Worm (Caenorhabditis elegans) whole organism, L1 larva: Measurements from ENCODE around the gene ZK355.2.

ENCODE experiments used
- F16B12.6 ChIP-seq: fragments of 150-350 bp; optimal IDR thresholded peaks from 2 replicates; lab custom pipeline; 2014; ENCODE audit warnings: missing biosample characterization, missing genetic modification characterization
- aha-1 ChIP-seq: fragments of 150-350 bp; optimal IDR thresholded peaks from 2 replicates; lab custom pipeline; 2014; ENCODE audit warnings: missing biosample characterization, missing genetic modification characterization
- alr-1 ChIP-seq: fragments of 200-800 bp; sonication (Bioruptor generic); optimal IDR thresholded peaks from 2 replicates; lab custom pipeline; 2018; ENCODE audit warnings: borderline replicate concordance, mild to moderate bottlenecking, missing genetic modification characterization, missing compliant biosample characterization
- aly-2 ChIP-seq: fragments of 150-350 bp; optimal IDR thresholded peaks from 2 replicates; lab custom pipeline; 2014; ENCODE audit warnings: missing biosample characterization, missing genetic modification characterization
- blmp-1 ChIP-seq: fragments of 150-350 bp; optimal IDR thresholded peaks from 2 replicates; lab custom pipeline; 2014; ENCODE audit warnings: missing biosample characterization, missing genetic modification characterization
- ceh-63 ChIP-seq: fragments of 200-800 bp; sonication (Bioruptor generic); optimal IDR thresholded peaks from 2 replicates; lab custom pipeline; 2018; ENCODE audit warnings: mild to moderate bottlenecking, missing genetic modification characterization, missing compliant biosample characterization
- ceh-90 ChIP-seq: sonication (generic microtip); optimal IDR thresholded peaks from 2 replicates; lab custom pipeline; 2016; ENCODE audit warnings: missing genetic modification characterization, missing compliant biosample characterization
- ces-1 ChIP-seq: fragments of 150-350 bp; optimal IDR thresholded peaks from 2 replicates; lab custom pipeline; 2014; ENCODE audit warnings: missing biosample characterization, missing genetic modification reagents, missing genetic modification characterization
- dsc-1 ChIP-seq: sonication (generic microtip); optimal IDR thresholded peaks from 2 replicates; lab custom pipeline; 2016; ENCODE audit warnings: mild to moderate bottlenecking, missing genetic modification characterization, missing compliant biosample characterization
- efl-1 ChIP-seq, 4 experiments: fragments of 150-350 bp; optimal IDR thresholded peaks in 3 of 4; peaks in 1 of 4; 1 replicate in 1 of 4; 2 replicates in 3 of 4; lab custom pipeline; 2014; ENCODE audit warnings: missing biosample characterization in 2 of 4, missing genetic modification characterization in 2 of 4, missing genetic modification reagents in 2 of 4
- efl-3 ChIP-seq: fragments of 200-800 bp; sonication (Bioruptor generic); optimal IDR thresholded peaks from 2 replicates; lab custom pipeline; 2018; ENCODE audit warnings: mild to moderate bottlenecking, missing genetic modification characterization, missing compliant biosample characterization
- egl-13 ChIP-seq: sonication (generic microtip); optimal IDR thresholded peaks from 2 replicates; lab custom pipeline; 2016; ENCODE audit warnings: missing genotype, missing genetic modification reagents, missing genetic modification characterization, missing compliant biosample characterization
- irx-1 ChIP-seq: sonication (generic microtip); optimal IDR thresholded peaks from 2 replicates; lab custom pipeline; 2016; ENCODE audit warnings: missing genetic modification characterization, missing compliant biosample characterization
- isw-1 ChIP-seq: fragments of 200-800 bp; sonication (Bioruptor generic); IDR thresholded peaks from 2 replicates; pipeline ENCODE4 v1.3.6; 2022; ENCODE audit warnings: missing genetic modification characterization, missing compliant biosample characterization
- lin-13 ChIP-seq: fragments of 150-350 bp; optimal IDR thresholded peaks from 2 replicates; lab custom pipeline; 2014; ENCODE audit warnings: missing biosample characterization, missing genetic modification reagents, missing genetic modification characterization
- lin-14 ChIP-seq: fragments of 200-800 bp; sonication (Bioruptor generic); optimal IDR thresholded peaks from 2 replicates; lab custom pipeline; 2018; ENCODE audit warnings: mild to moderate bottlenecking, missing genetic modification characterization, moderate library complexity, missing compliant biosample characterization
- lin-35 ChIP-seq, 2 experiments: fragments of 150-350 bp; optimal IDR thresholded peaks; 2 replicates each; lab custom pipeline; 2014; ENCODE audit warnings: missing biosample characterization in 2 of 2, missing genetic modification characterization in 2 of 2, missing genetic modification reagents in 2 of 2
- lin-39 ChIP-seq: fragments of 150-350 bp; optimal IDR thresholded peaks from 2 replicates; lab custom pipeline; 2014; ENCODE audit warnings: missing biosample characterization, missing genetic modification reagents, missing genetic modification characterization
- mab-9 ChIP-seq: fragments of 200-800 bp; sonication (Bioruptor generic); IDR thresholded peaks from 2 replicates; pipeline ENCODE4 v1.3.6; 2022; ENCODE audit warnings: missing genetic modification reagents, missing genetic modification characterization, missing compliant biosample characterization
- mdl-1 ChIP-seq, 2 experiments: fragments of 150-350 bp; optimal IDR thresholded peaks; 2 replicates each; lab custom pipeline; 2014 to 2017; ENCODE audit warnings: missing biosample characterization in 2 of 2, missing genetic modification characterization in 2 of 2, inconsistent platforms in 1 of 2
- nhr-12 ChIP-seq: sonication (generic microtip); optimal IDR thresholded peaks from 2 replicates; lab custom pipeline; 2017; ENCODE audit warnings: missing biosample characterization, missing genetic modification characterization
- nhr-237 ChIP-seq: fragments of 150-350 bp; optimal IDR thresholded peaks from 2 replicates; lab custom pipeline; 2014; ENCODE audit warnings: missing biosample characterization, missing genetic modification characterization
- nhr-28 ChIP-seq: fragments of 150-350 bp; optimal IDR thresholded peaks from 2 replicates; lab custom pipeline; 2014; ENCODE audit warnings: missing biosample characterization, missing genetic modification characterization
- nhr-47 ChIP-seq: sonication (generic microtip); optimal IDR thresholded peaks from 2 replicates; lab custom pipeline; 2016; ENCODE audit warnings: mild to moderate bottlenecking, missing genetic modification characterization, moderate library complexity, missing compliant biosample characterization
- nhr-77 ChIP-seq: fragments of 150-350 bp; optimal IDR thresholded peaks from 2 replicates; lab custom pipeline; 2014; ENCODE audit warnings: missing biosample characterization, missing genetic modification characterization
- nhr-84 ChIP-seq: sonication (generic microtip); optimal IDR thresholded peaks from 2 replicates; lab custom pipeline; 2017; ENCODE audit warnings: missing biosample characterization, missing genetic modification characterization
- pag-3 ChIP-seq: sonication (generic microtip); optimal IDR thresholded peaks from 2 replicates; lab custom pipeline; 2017; ENCODE audit warnings: missing genetic modification characterization, mild to moderate bottlenecking, missing compliant biosample characterization, antibody characterized with exemption, borderline replicate concordance; ENCODE audit not compliant: insufficient read depth
- snu-23 ChIP-seq: sonication (generic microtip); optimal IDR thresholded peaks from 2 replicates; lab custom pipeline; 2016; ENCODE audit warnings: missing genetic modification characterization, missing compliant biosample characterization
- sptf-1 ChIP-seq: fragments of 150-350 bp; optimal IDR thresholded peaks from 2 replicates; lab custom pipeline; 2014; ENCODE audit warnings: missing biosample characterization, missing genetic modification characterization
- tbx-2 ChIP-seq: sonication (generic microtip); optimal IDR thresholded peaks from 2 replicates; lab custom pipeline; 2016; ENCODE audit warnings: missing genetic modification characterization, missing compliant biosample characterization
- tlp-1 ChIP-seq: fragments of 150-350 bp; optimal IDR thresholded peaks from 2 replicates; lab custom pipeline; 2014; ENCODE audit warnings: missing biosample characterization, missing genetic modification characterization
- unc-130 ChIP-seq: fragments of 150-350 bp; optimal IDR thresholded peaks from 2 replicates; lab custom pipeline; 2017; ENCODE audit warnings: missing biosample characterization, missing genetic modification characterization, inconsistent platforms
- unc-62 ChIP-seq: fragments of 150-350 bp; optimal IDR thresholded peaks from 2 replicates; lab custom pipeline; 2014; ENCODE audit warnings: missing biosample characterization, missing genetic modification reagents, missing genetic modification characterization
- xbp-1 ChIP-seq: sonication (generic microtip); optimal IDR thresholded peaks from 2 replicates; lab custom pipeline; 2016; ENCODE audit warnings: missing genetic modification characterization, missing compliant biosample characterization
- ztf-11 ChIP-seq, 2 experiments: sonication (generic microtip); optimal IDR thresholded peaks; 2 replicates each; lab custom pipeline; 2016 to 2017; ENCODE audit warnings: missing genetic modification characterization in 2 of 2, missing biosample characterization in 1 of 2, missing compliant biosample characterization in 1 of 2
- ztf-4 ChIP-seq: fragments of 150-350 bp; optimal IDR thresholded peaks from 2 replicates; lab custom pipeline; 2014; ENCODE audit warnings: missing biosample characterization, missing genetic modification characterization

Gene ZK355.2

ce11 chrII:2943966-2944365 is 20.2 kb downstream of the ZK355.2 start, which contains the start of the genes irld-50 and irld-49:
Gene irld-50, minus strand, starts transcription at chrII:2944066.
Gene irld-49, plus strand, starts transcription at chrII:2944176.
- TF ChIP-seq nhr-237 (tag; lab: Kevin White, UChicago) (no peak), aly-2 (tag; lab: Kevin White, UChicago) (no peak), efl-3 (GFP tag; lab: Kevin White, UChicago) (no peak), irx-1 (tag; lab: Kevin White, UChicago) (no peak), blmp-1 (tag; lab: Kevin White, UChicago) (no peak)

DNA sequence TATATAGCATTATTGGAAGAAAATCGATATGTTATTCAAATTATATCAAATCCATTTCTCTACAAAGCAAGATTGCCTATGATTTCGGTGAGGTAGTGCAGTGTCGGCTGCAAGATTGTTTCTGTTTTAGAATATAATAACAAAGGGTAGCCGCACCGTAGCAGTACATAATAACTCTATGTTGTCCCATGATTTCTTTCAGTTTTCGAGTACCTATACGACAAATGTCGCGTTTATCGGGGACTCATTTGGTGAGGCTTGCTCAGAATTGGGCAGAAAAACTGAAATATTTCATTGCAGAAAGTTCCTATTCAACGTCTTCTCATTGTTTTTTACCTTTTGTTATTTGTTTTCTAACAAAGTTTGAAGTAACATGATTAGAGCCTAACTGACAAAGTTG is 22.7 kb downstream of the ZK355.2 start, which contains the start of gene srw-79:
Gene srw-79 (plus strand): TSS at position 301 of the 400 bp plus-strand sequence.
- no peak for TF ChIP-seq aha-1 (tag; lab: Kevin White, UChicago)
- TF ChIP-seq pag-3 (tag; lab: Kevin White, UChicago) = no peak
- no peak for TF ChIP-seq F16B12.6 (tag; lab: Kevin White, UChicago)
- TF ChIP-seq unc-62 (GFP tag; lab: Kevin White, UChicago) = no peak
- TF ChIP-seq snu-23 = no peak
- TF ChIP-seq isw-1 = no peak
- no peak for TF ChIP-seq alr-1 (tag; lab: Kevin White, UChicago)
- TF ChIP-seq ztf-11 (tag; optimal IDR thresholded peaks at IDR 0.05; lab: Kevin White, UChicago) = no peak
- TF ChIP-seq nhr-28 (tag; lab: Kevin White, UChicago) = no peak
- no peak for TF ChIP-seq mab-9
- no peak for TF ChIP-seq lin-39 (tag; lab: Kevin White, UChicago)
- no peak for TF ChIP-seq nhr-84
- TF ChIP-seq sptf-1 = no peak

- TF ChIP-seq unc-130 (tag; lab: Kevin White, UChicago) (no peak), nhr-12 (no peak), lin-13 (GFP tag; lab: Kevin White, UChicago) (no peak), ceh-63 (GFP tag; lab: Kevin White, UChicago) (no peak), tbx-2 (tag; lab: Kevin White, UChicago) (no peak), lin-35 (GFP tag; optimal IDR thresholded peaks at IDR 0.05; lab: Kevin White, UChicago) (no peak), nhr-237 (tag; lab: Kevin White, UChicago) (no peak), mdl-1 (tag; optimal IDR thresholded peaks at IDR 0.05; lab: Kevin White, UChicago) (no peak), ceh-90 (tag; lab: Kevin White, UChicago) (no peak), nhr-47 (tag; lab: Kevin White, UChicago) (no peak), lin-14 (GFP tag; lab: Kevin White, UChicago) (no peak)
Observed at ce11 chrII:2948614-2949013, 24.9 kb downstream of the ZK355.2 start.

- TF ChIP-seq lin-14 (GFP tag; lab: Kevin White, UChicago) = no peak
- TF ChIP-seq ztf-4 (tag; lab: Kevin White, UChicago) = no peak
- no peak for TF ChIP-seq blmp-1 (tag; lab: Kevin White, UChicago)
- no peak for TF ChIP-seq ces-1 (GFP tag; lab: Kevin White, UChicago)
- TF ChIP-seq efl-1 (optimal IDR thresholded peaks at IDR 0.05; lab: Kevin White, UChicago) = no peak
- TF ChIP-seq efl-1 (GFP tag; optimal IDR thresholded peaks at IDR 0.05 in 1 of 2; lab: Kevin White, UChicago) = no peak
- no peak for TF ChIP-seq dsc-1 (tag; lab: Kevin White, UChicago)
- no peak for TF ChIP-seq tbx-2 (tag; lab: Kevin White, UChicago)
- no peak for TF ChIP-seq sptf-1
- no peak for TF ChIP-seq xbp-1 (tag; lab: Kevin White, UChicago)
- no peak for TF ChIP-seq tlp-1 (tag; lab: Kevin White, UChicago)
- no peak for TF ChIP-seq unc-62 (GFP tag; lab: Kevin White, UChicago)
- TF ChIP-seq nhr-77 (tag; lab: Kevin White, UChicago) = no peak
- no peak for TF ChIP-seq mab-9
- TF ChIP-seq egl-13 (tag; lab: Kevin White, UChicago) = no peak
- TF ChIP-seq, all 84 proteins: peak for 0
Observed at ce11 chrII:2952629-2953028, 28.9 kb downstream of the ZK355.2 start, which contains the start of gene irld-51. Gene irld-51, minus strand, starts transcription at chrII:2952729.
